Worm (Caenorhabditis elegans) whole organism, L3 larva: ENCODE results near the gene Y116A8C.465.

Experiments
- ceh-28 ChIP-seq: fragments of 150-350 bp; optimal IDR thresholded peaks from 2 replicates; lab custom pipeline; 2014; ENCODE audit warnings: missing biosample characterization, missing genetic modification reagents, missing genetic modification characterization
- ceh-82 ChIP-seq: fragments of 150-350 bp; optimal IDR thresholded peaks from 2 replicates; lab custom pipeline; 2014; ENCODE audit warnings: missing biosample characterization, missing genetic modification characterization
- elt-1 ChIP-seq: fragments of 150-350 bp; optimal IDR thresholded peaks from 2 replicates; lab custom pipeline; 2014; ENCODE audit warnings: missing biosample characterization, missing genetic modification characterization
- fos-1 ChIP-seq: fragments of 150-350 bp; optimal IDR thresholded peaks from 2 replicates; lab custom pipeline; 2014; ENCODE audit warnings: missing biosample characterization, missing genetic modification characterization
- lin-15B ChIP-seq: fragments of 150-350 bp; optimal IDR thresholded peaks from 2 replicates; lab custom pipeline; 2014; ENCODE audit warnings: missing biosample characterization, missing genetic modification characterization
- lin-39 ChIP-seq: fragments of 150-350 bp; optimal IDR thresholded peaks from 2 replicates; lab custom pipeline; 2018; ENCODE audit warnings: missing biosample characterization, missing genetic modification reagents, missing genetic modification characterization
- mdl-1 ChIP-seq: fragments of 150-350 bp; optimal IDR thresholded peaks from 2 replicates; lab custom pipeline; 2014; ENCODE audit warnings: missing biosample characterization, missing genetic modification characterization
- nhr-11 ChIP-seq: fragments of 150-350 bp; optimal IDR thresholded peaks from 2 replicates; lab custom pipeline; 2014; ENCODE audit warnings: missing biosample characterization, missing genetic modification characterization
- nhr-23 ChIP-seq: fragments of 150-350 bp; optimal IDR thresholded peaks from 2 replicates; lab custom pipeline; 2014; ENCODE audit warnings: missing biosample characterization, missing genetic modification reagents, missing genetic modification characterization
- nhr-67 ChIP-seq: fragments of 150-350 bp; optimal IDR thresholded peaks from 2 replicates; lab custom pipeline; 2014; ENCODE audit warnings: missing biosample characterization, missing genetic modification characterization
- snpc-4 ChIP-seq: fragments of 150-350 bp; optimal IDR thresholded peaks from 2 replicates; lab custom pipeline; 2014; ENCODE audit warnings: missing biosample characterization, missing genetic modification characterization
- zag-1 ChIP-seq: fragments of 150-350 bp; optimal IDR thresholded peaks from 2 replicates; lab custom pipeline; 2014; ENCODE audit warnings: missing biosample characterization, missing genetic modification characterization

DNA sequence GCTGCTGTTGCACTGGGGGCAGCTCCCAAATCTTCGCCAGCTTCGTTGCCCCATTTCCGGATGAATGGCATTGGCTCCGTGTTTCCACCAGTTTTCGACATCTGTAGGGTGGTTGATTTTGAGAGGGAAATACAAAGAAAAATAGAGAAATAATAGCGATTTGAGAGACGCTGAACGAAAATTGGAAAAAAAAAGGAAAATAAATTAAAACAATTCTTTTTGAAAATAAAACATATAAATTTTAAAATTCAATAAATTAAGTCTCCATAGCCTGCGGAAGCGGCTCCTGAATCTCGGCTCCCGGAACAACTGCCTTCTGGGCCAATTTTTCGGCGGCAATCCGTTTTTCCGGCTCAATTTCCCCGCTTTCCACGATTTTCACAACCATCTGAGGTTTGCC lies 45.8 kb downstream of the Y116A8C.465 start, which contains the start of gene sfa-1:
- TF ChIP-seq elt-1 (tag; lab: Kevin White, UChicago), result no peak
- no peak for TF ChIP-seq ceh-82 (tag; lab: Kevin White, UChicago)
- no peak for TF ChIP-seq snpc-4 (tag; lab: Kevin White, UChicago)
- no peak for TF ChIP-seq ceh-28 (tag; lab: Kevin White, UChicago)
- TF ChIP-seq zag-1, result no peak
- TF ChIP-seq lin-39 (tag; lab: Kevin White, UChicago), result no peak
- TF ChIP-seq nhr-23 (tag; lab: Kevin White, UChicago), result no peak
- no peak for TF ChIP-seq lin-15B (tag; lab: Kevin White, UChicago)
- no peak for TF ChIP-seq mdl-1 (tag; lab: Kevin White, UChicago)
- TF ChIP-seq fos-1 (tag; lab: Kevin White, UChicago), result no peak
- no peak for TF ChIP-seq nhr-11 (tag; lab: Kevin White, UChicago)
- TF ChIP-seq nhr-67 (tag; lab: Kevin White, UChicago), result no peak
